Worm (Caenorhabditis elegans): ENCODE measurements around the gene saeg-1.

DNA sequence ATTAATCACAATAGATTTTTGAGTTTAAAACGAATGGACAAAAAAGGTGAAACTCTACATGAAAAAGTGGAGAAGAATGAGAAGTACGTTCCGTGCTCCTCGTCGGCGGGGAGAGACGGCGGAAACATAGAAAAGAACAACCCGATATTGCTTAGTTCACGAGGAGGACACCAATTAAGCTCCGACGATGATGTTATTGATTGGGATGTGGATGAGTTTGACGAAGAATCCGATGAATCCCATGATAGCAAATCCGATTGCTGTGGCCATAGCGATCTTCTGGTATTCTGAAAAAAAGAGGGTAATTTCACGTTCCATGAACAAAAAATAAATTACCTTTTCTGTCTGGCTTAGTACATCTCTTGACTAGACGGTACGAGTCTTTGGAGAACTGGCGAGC lies 31.2 kb upstream of the saeg-1 start:
- TF ChIP-seq ceh-14 (tag; optimal IDR thresholded peaks at IDR 0.05) = no peak
- no peak for TF ChIP-seq ceh-31 (tag; optimal IDR thresholded peaks at IDR 0.05)

All from whole organism, late embryonic.